Worm (Caenorhabditis elegans): ENCODE measurements around the gene xbx-4.

The xbx-4 gene

DNA sequence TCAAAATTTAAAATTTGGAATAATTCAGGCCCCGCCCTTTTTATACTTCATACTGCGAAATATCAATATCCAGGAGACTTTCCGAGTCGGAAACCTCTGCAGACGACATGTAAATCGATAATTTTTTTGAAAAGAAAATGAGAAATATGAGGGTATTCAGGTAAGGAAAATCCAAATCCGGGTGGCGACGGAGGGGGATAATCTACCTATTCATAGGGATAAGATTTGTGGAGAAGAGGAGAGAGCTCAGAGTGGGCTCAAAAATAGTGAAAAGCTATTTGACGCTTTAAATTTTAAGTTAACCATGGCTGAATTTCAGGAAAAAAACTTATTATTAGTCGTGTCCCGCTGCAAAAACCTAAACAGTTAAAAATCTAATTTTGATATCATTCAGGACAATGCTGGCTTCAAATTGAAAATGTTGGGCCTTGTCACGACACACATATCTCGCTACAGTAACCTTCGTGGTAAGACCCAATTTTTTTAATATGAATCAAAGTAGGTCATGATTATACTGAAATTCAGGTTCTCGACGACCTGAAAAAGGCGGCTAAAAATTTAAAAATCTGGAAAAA, 3.0 kb upstream of the xbx-4 start, which contains the start of gene che-6 (continued):
- no peak for TF ChIP-seq rec-8 (tag; optimal IDR thresholded peaks at IDR 0.05)
- TF ChIP-seq aptf-2 (GFP tag; conservative IDR thresholded peaks at IDR 0.05) = no peak

DNA sequence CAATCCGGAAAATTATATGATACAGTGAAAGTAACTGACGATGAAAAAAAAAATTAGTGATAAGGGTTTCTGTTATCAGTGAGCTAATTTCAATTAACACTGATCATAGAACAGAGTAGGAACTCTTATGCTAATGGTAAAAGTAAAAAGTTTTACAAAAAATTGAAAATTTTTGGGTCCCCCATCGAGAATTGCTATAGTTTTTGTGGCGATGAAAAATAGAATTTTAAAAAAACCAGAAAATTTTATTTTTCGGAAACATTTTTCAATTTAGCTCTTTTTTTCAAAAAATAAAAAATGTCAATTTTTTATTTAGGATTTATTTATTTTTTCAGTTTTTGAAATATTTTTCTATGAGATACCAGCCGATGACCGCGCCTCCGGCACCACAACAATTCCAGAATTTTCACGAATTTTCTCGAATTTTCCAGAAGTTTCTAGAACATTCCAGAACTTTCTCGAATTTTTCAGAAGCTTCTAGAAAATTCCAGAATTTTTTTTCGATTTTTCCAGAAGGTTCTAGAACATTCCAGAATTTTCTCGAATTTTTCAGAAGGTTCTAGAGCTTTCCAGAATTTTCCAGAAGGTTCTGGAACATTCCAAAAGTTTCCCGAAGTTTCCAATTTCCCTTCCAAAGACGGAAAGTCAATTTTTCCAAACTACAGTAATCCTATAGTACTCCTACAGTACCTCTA, 928 bp upstream of the xbx-4 start, which contains the start of gene C23H5.8:
TSS of gene C23H5.8 (minus strand) at position 51 of the 695 bp plus-strand sequence.
- TF ChIP-seq hsf-1 (GFP tag; IDR thresholded peaks at IDR 0.05) (peak; percentile 96), nfyb-1 (GFP tag; IDR thresholded peaks at IDR 0.05) (0 out of 2 replicates have a peak, but pooled peaks have one; percentile 11), ceh-40 (GFP tag; IDR thresholded peaks at IDR 0.05) (0 out of 2 replicates have a peak, but pooled peaks have one; percentile 36), ztf-6 (GFP tag; IDR thresholded peaks at IDR 0.05) (no peak), T26A5.8 (tag; optimal IDR thresholded peaks at IDR 0.05) (no peak)

DNA sequence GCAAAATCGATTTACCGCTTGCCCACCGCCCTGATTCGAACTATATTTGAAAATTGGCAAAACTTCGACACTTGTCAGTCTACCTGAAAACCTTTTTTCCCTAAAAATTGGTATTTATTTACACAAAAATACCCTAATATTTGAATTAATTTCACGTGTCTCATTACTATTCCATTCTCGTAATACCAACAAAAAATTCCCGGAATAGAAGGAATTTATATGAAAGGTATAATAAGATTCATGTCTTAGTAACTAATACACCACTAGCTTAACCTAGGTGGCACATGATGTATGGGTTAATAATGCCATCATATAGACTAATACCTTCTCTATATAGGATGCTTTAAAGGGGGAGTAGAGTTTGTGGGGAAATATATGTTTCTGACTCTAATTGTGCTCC, 2.8 kb downstream of the xbx-4 start:
- TF ChIP-seq K11D2.4 (GFP tag; IDR thresholded peaks at IDR 0.05) (no peak), tbp1 (GFP tag; optimal IDR thresholded peaks at IDR 0.05) (no peak), nhr-179 (tag; optimal IDR thresholded peaks at IDR 0.05) (no peak), tlf-1 (GFP tag; optimal IDR thresholded peaks at IDR 0.05) (no peak), bed-1 (GFP tag; IDR thresholded peaks at IDR 0.05) (no peak), hlh-12 (tag; optimal IDR thresholded peaks at IDR 0.05) (no peak), bed-2 (GFP tag; IDR thresholded peaks at IDR 0.05) (no peak), ztf-25 (GFP tag; IDR thresholded peaks at IDR 0.05) (no peak), somi-1 (GFP tag; optimal IDR thresholded peaks at IDR 0.05) (no peak), Y56A3A.18 (GFP tag; IDR thresholded peaks at IDR 0.05) (no peak), mxl-1 (tag; optimal IDR thresholded peaks at IDR 0.05) (no peak), Y53F4B.3 (GFP tag; IDR thresholded peaks at IDR 0.05) (no peak), F55B11.4 (tag; optimal IDR thresholded peaks at IDR 0.05; ENCODE audit: borderline replicate concordance, insufficient read depth) (no peak), egl-18 (GFP tag; IDR thresholded peaks at IDR 0.05) (no peak), efl-1 (GFP tag; optimal IDR thresholded peaks at IDR 0.05) (no peak), him-1 (tag; optimal IDR thresholded peaks at IDR 0.05) (no peak), Y53G8AR.9 (GFP tag; conservative IDR thresholded peaks at IDR 0.05) (no peak)

DNA sequence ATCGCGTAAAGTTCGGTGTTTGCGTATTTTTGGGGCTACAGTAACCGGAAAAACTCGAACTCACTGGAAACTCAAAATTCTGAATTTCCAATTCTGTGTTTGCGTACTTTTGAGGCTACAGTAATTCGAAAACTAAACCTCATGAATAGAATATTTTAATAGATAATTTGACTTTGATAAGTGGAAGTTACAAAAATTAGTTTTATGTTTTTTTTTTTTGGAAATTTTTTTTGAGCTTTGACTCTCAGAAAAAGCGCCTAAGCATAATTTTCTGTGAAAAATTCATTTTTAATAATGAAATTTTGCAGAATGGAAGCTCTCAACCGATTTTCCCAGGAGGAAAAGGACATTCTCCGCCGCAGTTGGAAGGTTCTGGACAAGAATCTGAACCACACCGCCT, 8.1 kb downstream of the xbx-4 start, which contains the start of gene glb-7:
TSS of gene glb-7 (plus strand) at position 301 of the 400 bp plus-strand sequence.
- TF ChIP-seq lin-35 (GFP tag; optimal IDR thresholded peaks at IDR 0.05) = no peak
- TF ChIP-seq ztf-3 (GFP tag; optimal IDR thresholded peaks at IDR 0.05) = no peak
- no peak for TF ChIP-seq F49E8.2 (tag; optimal IDR thresholded peaks at IDR 0.05; ENCODE audit: insufficient read depth)
- no peak for TF ChIP-seq hsf-1 (GFP tag; IDR thresholded peaks at IDR 0.05)
- TF ChIP-seq xnd-1 (tag; optimal IDR thresholded peaks at IDR 0.05) = no peak
- TF ChIP-seq madf-10 (tag; optimal IDR thresholded peaks at IDR 0.05) = no peak
- TF ChIP-seq ztf-6 (GFP tag; IDR thresholded peaks at IDR 0.05) = no peak
- no peak for TF ChIP-seq zim-3 (tag; optimal IDR thresholded peaks at IDR 0.05)
- TF ChIP-seq attf-5 (GFP tag; optimal IDR thresholded peaks at IDR 0.05) = no peak
- no peak for TF ChIP-seq pha-4 (tag; optimal IDR thresholded peaks at IDR 0.05)
- TF ChIP-seq sea-2 (GFP tag; IDR thresholded peaks at IDR 0.05) = no peak
- TF ChIP-seq pbrm-1 (GFP tag; IDR thresholded peaks at IDR 0.05) = no peak
- TF ChIP-seq die-1 (tag; optimal IDR thresholded peaks at IDR 0.05) = no peak
- no peak for TF ChIP-seq mcd-1 (GFP tag; IDR thresholded peaks at IDR 0.05)
- no peak for TF ChIP-seq ztf-26 (tag; optimal IDR thresholded peaks at IDR 0.05)

All from whole organism, young adult.